Fruit fly (Drosophila melanogaster) whole organism, embryonic: Measurements from ENCODE around the gene Ankle2.

Experiments used
- CG11696 ChIP-seq: fragments of 200-800 bp; sonication (Bioruptor generic); IDR thresholded peaks from 2 replicates; pipeline ENCODE4 v1.3.6; 2022; ENCODE audit warnings: missing biosample characterization, missing genetic modification characterization
- CG13287 ChIP-seq: fragments of 200-800 bp; sonication (Bioruptor generic); IDR thresholded peaks from 2 replicates; pipeline ENCODE4 v1.3.6; 2022; ENCODE audit warnings: missing biosample characterization, missing genetic modification characterization; ENCODE audit not compliant: partially characterized antibody
- CG14710 ChIP-seq: fragments of 200-800 bp; sonication (Bioruptor generic); optimal IDR thresholded peaks from 3 replicates; lab custom pipeline; 2019; ENCODE audit warnings: missing biosample characterization, mild to moderate bottlenecking, missing genetic modification characterization, moderate library complexity
- CG1529 ChIP-seq: fragments of 200-800 bp; sonication (Bioruptor generic); optimal IDR thresholded peaks from 3 replicates; lab custom pipeline; 2018; ENCODE audit warnings: missing biosample characterization, missing genetic modification characterization
- CG16813 ChIP-seq: fragments of 200-800 bp; sonication (Bioruptor generic); IDR thresholded peaks from 3 replicates; pipeline ENCODE4 v1.3.6; 2022; ENCODE audit warnings: missing biosample characterization, missing genetic modification characterization; ENCODE audit not compliant: partially characterized antibody
- CG17359 ChIP-seq: fragments of 200-800 bp; sonication (Bioruptor generic); optimal IDR thresholded peaks from 3 replicates; lab custom pipeline; 2018; ENCODE audit warnings: missing biosample characterization, mild to moderate bottlenecking, missing genetic modification characterization, moderate library complexity
- CG1792 ChIP-seq: fragments of 200-800 bp; sonication (Bioruptor generic); optimal IDR thresholded peaks from 2 replicates; lab custom pipeline; 2016; ENCODE audit warnings: missing biosample characterization, missing genetic modification characterization
- CG4617 ChIP-seq: fragments of 200-800 bp; sonication (Bioruptor generic); optimal IDR thresholded peaks from 3 replicates; lab custom pipeline; 2016; ENCODE audit warnings: missing biosample characterization, missing genetic modification characterization, borderline replicate concordance
- CG5180 ChIP-seq: fragments of 200-800 bp; sonication (Bioruptor generic); optimal IDR thresholded peaks from 3 replicates; lab custom pipeline; 2017; ENCODE audit warnings: missing biosample characterization, missing genetic modification characterization, mild to moderate bottlenecking, moderate library complexity, missing genetic modification reagents
- CG6254 ChIP-seq: fragments of 200-800 bp; sonication (Bioruptor generic); optimal IDR thresholded peaks from 3 replicates; lab custom pipeline; 2017; ENCODE audit warnings: mild to moderate bottlenecking, missing biosample characterization, missing genetic modification reagents, missing genetic modification characterization
- CG7745 ChIP-seq: fragments of 200-800 bp; sonication (Bioruptor generic); optimal IDR thresholded peaks from 2 replicates; lab custom pipeline; 2018; ENCODE audit warnings: missing biosample characterization, mild to moderate bottlenecking, missing genetic modification characterization, moderate library complexity
- CG8359 ChIP-seq: fragments of 200-800 bp; sonication (Bioruptor generic); optimal IDR thresholded peaks from 2 replicates; lab custom pipeline; 2017; ENCODE audit warnings: missing biosample characterization, mild to moderate bottlenecking, missing genetic modification characterization, borderline replicate concordance
- Chrac-16 ChIP-seq: fragments of 200-800 bp; sonication (Bioruptor generic); optimal IDR thresholded peaks from 3 replicates; lab custom pipeline; 2016; ENCODE audit warnings: missing biosample characterization, missing genetic modification characterization
- Dll ChIP-seq: fragments of 200-800 bp; sonication (Bioruptor generic); IDR thresholded peaks from 4 replicates; pipeline ENCODE4 v1.3.6; 2022; ENCODE audit warnings: missing biosample characterization, missing genetic modification characterization; ENCODE audit not compliant: partially characterized antibody
- Dp ChIP-seq: fragments of 200-800 bp; sonication (Bioruptor generic); optimal IDR thresholded peaks from 2 replicates; lab custom pipeline; 2018; ENCODE audit warnings: missing biosample characterization, mild to moderate bottlenecking, missing genetic modification characterization, moderate library complexity
- Elba2 ChIP-seq: fragments of 200-800 bp; sonication (Bioruptor generic); optimal IDR thresholded peaks from 3 replicates; lab custom pipeline; 2016; ENCODE audit warnings: missing biosample characterization, missing genetic modification characterization
- Mad ChIP-seq: fragments of 200-800 bp; sonication (Bioruptor generic); optimal IDR thresholded peaks from 2 replicates; lab custom pipeline; 2016; ENCODE audit warnings: missing biosample characterization, missing genetic modification characterization
- Oaz ChIP-seq: fragments of 200-800 bp; sonication (Bioruptor generic); IDR thresholded peaks from 2 replicates; pipeline ENCODE4 v1.3.6; 2022; ENCODE audit warnings: missing biosample characterization, missing genetic modification characterization
- Stat92E ChIP-seq, 3 experiments: fragments of >200 bp in 2 of 3; fragments of 200-800 bp in 1 of 3; sonication (Bioruptor generic) in 1 of 3; optimal IDR thresholded peaks; 2 replicates each; lab custom pipeline; 2017 to 2019; ENCODE audit warnings: missing biosample characterization in 3 of 3, missing genetic modification characterization in 3 of 3, mild to moderate bottlenecking in 1 of 3, moderate library complexity in 1 of 3
- Trl ChIP-seq, 3 experiments: fragments of >200 bp in 2 of 3; fragments of 200-800 bp in 1 of 3; sonication (Bioruptor generic) in 1 of 3; optimal IDR thresholded peaks; 2 replicates in 1 of 3; 3 replicates in 2 of 3; lab custom pipeline; 2016 to 2017; ENCODE audit warnings: missing biosample characterization in 1 of 3, missing genetic modification characterization in 1 of 3
- Usf ChIP-seq: fragments of 200-800 bp; sonication (Bioruptor generic); optimal IDR thresholded peaks from 2 replicates; lab custom pipeline; 2017; ENCODE audit warnings: missing genotype, missing biosample characterization, missing genetic modification characterization
- al ChIP-seq: fragments of 200-800 bp; sonication (Bioruptor generic); IDR thresholded peaks from 2 replicates; pipeline ENCODE4 v1.3.6; 2022; ENCODE audit warnings: missing biosample characterization, missing genetic modification characterization
- ato ChIP-seq: fragments of 200-800 bp; sonication (Bioruptor generic); IDR thresholded peaks from 2 replicates; pipeline ENCODE4 v1.3.6; 2022; ENCODE audit warnings: missing biosample characterization, missing genetic modification characterization; ENCODE audit not compliant: partially characterized antibody
- bab2 ChIP-seq: fragments of 200-800 bp; sonication (Bioruptor generic); optimal IDR thresholded peaks from 2 replicates; lab custom pipeline; 2016; ENCODE audit warnings: missing biosample characterization, missing genetic modification characterization
- bbx ChIP-seq: fragments of 200-800 bp; sonication (Bioruptor generic); IDR thresholded peaks from 2 replicates; pipeline ENCODE4 v1.3.6; 2022; ENCODE audit warnings: missing biosample characterization, missing genetic modification characterization; ENCODE audit not compliant: partially characterized antibody
- bcd ChIP-seq: fragments of 200-800 bp; sonication (Bioruptor generic); optimal IDR thresholded peaks from 2 replicates; lab custom pipeline; 2017; ENCODE audit warnings: missing biosample characterization, mild to moderate bottlenecking, missing genetic modification characterization
- cg ChIP-seq: fragments of 200-800 bp; sonication (Bioruptor generic); optimal IDR thresholded peaks from 3 replicates; lab custom pipeline; 2019; ENCODE audit warnings: missing biosample characterization, mild to moderate bottlenecking, missing genetic modification characterization, moderate library complexity
- chm ChIP-seq: fragments of 200-800 bp; sonication (Bioruptor generic); IDR thresholded peaks from 2 replicates; pipeline ENCODE4 v1.3.6; 2022; ENCODE audit warnings: missing biosample characterization, missing genetic modification characterization
- cwo ChIP-seq: fragments of 200-800 bp; sonication (Bioruptor generic); optimal IDR thresholded peaks from 3 replicates; lab custom pipeline; 2017; ENCODE audit warnings: missing biosample characterization, missing genetic modification characterization, mild to moderate bottlenecking, moderate library complexity, missing genetic modification reagents
- en ChIP-seq: fragments of 200-800 bp; sonication (Bioruptor generic); optimal IDR thresholded peaks from 2 replicates; lab custom pipeline; 2016; ENCODE audit warnings: missing biosample characterization, missing genetic modification characterization
- fd64A ChIP-seq: fragments of 200-800 bp; sonication (Bioruptor generic); optimal IDR thresholded peaks from 3 replicates; lab custom pipeline; 2018; ENCODE audit warnings: missing biosample characterization, mild to moderate bottlenecking, missing genetic modification characterization
- gcm ChIP-seq: fragments of 200-800 bp; sonication (Bioruptor generic); optimal IDR thresholded peaks from 2 replicates; lab custom pipeline; 2019; ENCODE audit warnings: missing biosample characterization, mild to moderate bottlenecking, missing genetic modification characterization, moderate library complexity
- hbn ChIP-seq: fragments of 200-800 bp; sonication (Bioruptor generic); IDR thresholded peaks from 2 replicates; pipeline ENCODE4 v1.3.6; 2022; ENCODE audit warnings: missing biosample characterization, missing genetic modification characterization; ENCODE audit not compliant: partially characterized antibody
- jumu ChIP-seq: fragments of 200-800 bp; sonication (Bioruptor generic); optimal IDR thresholded peaks from 3 replicates; lab custom pipeline; 2016; ENCODE audit warnings: missing biosample characterization, missing genetic modification characterization
- lab ChIP-seq: fragments of 200-800 bp; sonication (Bioruptor generic); optimal IDR thresholded peaks from 3 replicates; lab custom pipeline; 2017; ENCODE audit warnings: missing biosample characterization, missing genetic modification characterization, mild to moderate bottlenecking, moderate library complexity, missing genetic modification reagents
- luna ChIP-seq: fragments of 200-800 bp; sonication (Bioruptor generic); optimal IDR thresholded peaks from 2 replicates; lab custom pipeline; 2016; ENCODE audit warnings: missing biosample characterization, missing genetic modification characterization
- mam ChIP-seq: fragments of 200-800 bp; sonication (Bioruptor generic); optimal IDR thresholded peaks from 3 replicates; lab custom pipeline; 2016; ENCODE audit warnings: missing biosample characterization, missing genetic modification characterization
- mirr ChIP-seq: fragments of 200-800 bp; sonication (Bioruptor generic); optimal IDR thresholded peaks from 3 replicates; lab custom pipeline; 2018; ENCODE audit warnings: missing biosample characterization, mild to moderate bottlenecking, missing genetic modification characterization
- pb ChIP-seq: fragments of 200-800 bp; sonication (Bioruptor generic); optimal IDR thresholded peaks from 3 replicates; lab custom pipeline; 2016; ENCODE audit warnings: missing biosample characterization, missing genetic modification characterization
- pfk ChIP-seq: fragments of 200-800 bp; sonication (Bioruptor generic); optimal IDR thresholded peaks from 2 replicates; lab custom pipeline; 2018; ENCODE audit warnings: missing biosample characterization, mild to moderate bottlenecking, missing genetic modification characterization, moderate library complexity
- pros ChIP-seq: fragments of 200-800 bp; sonication (Bioruptor generic); optimal IDR thresholded peaks from 3 replicates; lab custom pipeline; 2019; ENCODE audit warnings: missing biosample characterization, mild to moderate bottlenecking, missing genetic modification characterization, moderate library complexity
- salm ChIP-seq: fragments of 200-800 bp; sonication (Bioruptor generic); optimal IDR thresholded peaks from 2 replicates; lab custom pipeline; 2018; ENCODE audit warnings: missing biosample characterization, mild to moderate bottlenecking, missing genetic modification characterization
- sc ChIP-seq, 3 experiments: fragments of >200 bp in 2 of 3; fragments of 200-800 bp in 1 of 3; sonication (Bioruptor generic) in 1 of 3; optimal IDR thresholded peaks; 2 replicates in 2 of 3; 3 replicates in 1 of 3; lab custom pipeline; 2017; ENCODE audit warnings: mild to moderate bottlenecking in 1 of 3, missing biosample characterization in 1 of 3, missing genetic modification characterization in 1 of 3, missing genetic modification reagents in 1 of 3
- seq ChIP-seq: fragments of 200-800 bp; sonication (Bioruptor generic); IDR thresholded peaks from 2 replicates; pipeline ENCODE4 v1.3.6; 2022; ENCODE audit warnings: missing biosample characterization, missing genetic modification characterization
- sisA ChIP-seq: fragments of 200-800 bp; sonication (Bioruptor generic); IDR thresholded peaks from 2 replicates; pipeline ENCODE4 v1.3.6; 2022; ENCODE audit warnings: missing biosample characterization, missing genetic modification characterization
- toy ChIP-seq: fragments of 200-800 bp; sonication (Bioruptor generic); IDR thresholded peaks from 2 replicates; pipeline ENCODE4 v1.3.6; 2022; ENCODE audit warnings: missing biosample characterization, missing genetic modification characterization
- vnd ChIP-seq: fragments of 200-800 bp; sonication (Bioruptor generic); IDR thresholded peaks from 3 replicates; pipeline ENCODE4 v1.3.6; 2022; ENCODE audit warnings: missing biosample characterization, missing genetic modification characterization; ENCODE audit not compliant: partially characterized antibody

The Ankle2 gene

DNA sequence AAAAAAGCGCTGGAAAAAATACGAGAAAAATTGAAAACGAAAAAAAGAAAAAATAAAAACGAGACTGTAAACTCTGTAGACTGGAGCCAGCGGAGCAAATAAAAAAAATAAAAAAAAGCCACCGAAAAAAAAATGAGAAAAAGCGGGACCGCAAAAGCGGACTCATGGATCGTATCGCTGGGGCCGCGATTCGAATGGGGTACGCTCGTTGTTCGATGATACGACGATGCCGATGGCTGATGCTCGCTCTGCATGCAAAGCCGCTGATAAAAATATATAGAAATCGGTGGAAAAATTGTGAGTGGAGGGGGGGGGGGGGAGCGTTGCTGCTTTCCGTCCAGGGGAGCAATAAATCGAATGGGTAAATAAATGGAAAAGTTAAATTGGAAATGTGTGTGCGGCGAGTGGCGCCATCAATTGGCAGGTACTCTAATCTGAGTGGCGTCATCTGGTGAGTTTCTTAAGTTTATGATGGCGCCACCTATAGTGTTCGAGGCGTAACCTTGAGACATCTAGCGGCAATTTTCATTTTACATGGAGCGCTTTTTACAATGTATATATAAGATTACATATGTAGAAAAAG lies 47.4 kb downstream of the Ankle2 start (continued):
- TF ChIP-seq toy (no peak), CG5180 (GFP tag; lab: Kevin White, UChicago) (peak; percentile 53), lab (GFP tag; lab: Kevin White, UChicago) (peak; percentile 56), CG13287 (no peak), cg (no peak), bab2 (GFP tag; lab: Kevin White, UChicago) (peak; percentile 78), CG11696 (GFP tag; lab: Robert Waterston, UW) (peak; percentile 58), Dll (GFP tag; lab: Robert Waterston, UW) (no peak), al (GFP tag; lab: Robert Waterston, UW) (0 out of 2 replicates have a peak, but pooled peaks have one; percentile 27), mam (GFP tag; lab: Kevin White, UChicago) (peak; percentile 28), Chrac-16 (GFP tag; lab: Kevin White, UChicago) (peak; percentile 73), pfk (GFP tag; lab: Kevin White, UChicago) (no peak), chm (no peak; the same call in 1 of the 2 replicates), CG6254 (GFP tag; lab: Kevin White, UChicago) (no peak), gcm (no peak), Usf (GFP tag; lab: Kevin White, UChicago) (peak; percentile 25), cwo (GFP tag; lab: Kevin White, UChicago) (no peak), CG16813 (GFP tag; lab: Robert Waterston, UW) (no peak), Mad (GFP tag; lab: Kevin White, UChicago) (no peak), bcd (GFP tag; lab: Kevin White, UChicago) (peak; percentile 70), hbn (no peak), CG1529 (GFP tag; lab: Kevin White, UChicago) (no peak), seq (GFP tag; lab: Robert Waterston, UW) (no peak), fd64A (GFP tag; lab: Kevin White, UChicago) (no peak), jumu (peak; percentile 63), sisA (GFP tag; lab: Robert Waterston, UW) (peak; percentile 88), Dp (GFP tag; lab: Kevin White, UChicago) (no peak), vnd (GFP tag; lab: Robert Waterston, UW) (no peak), mirr (GFP tag; lab: Kevin White, UChicago) (peak; percentile 29), Oaz (GFP tag; lab: Robert Waterston, UW) (peak; percentile 65), ato (GFP tag; lab: Robert Waterston, UW) (no peak), luna (GFP tag; lab: Kevin White, UChicago) (no peak), pb (GFP tag; lab: Kevin White, UChicago) (peak; percentile 57), CG7745 (no peak), CG1792 (GFP tag; lab: Kevin White, UChicago) (no peak), Stat92E (GFP tag; optimal IDR thresholded peaks at IDR 0.05; lab: Kevin White, UChicago) (no peak), en (no peak), Trl (optimal IDR thresholded peaks at IDR 0.05; lab: Kevin White, UChicago) (no peak), Trl (GFP tag; optimal IDR thresholded peaks at IDR 0.05; lab: Kevin White, UChicago) (peak; percentile 56), CG8359 (GFP tag; lab: Kevin White, UChicago) (peak; percentile 29), pros (GFP tag; lab: Kevin White, UChicago) (no peak), Elba2 (GFP tag; lab: Kevin White, UChicago) (peak; percentile 9), CG14710 (no peak), sc (optimal IDR thresholded peaks at IDR 0.05; lab: Kevin White, UChicago) (no peak), sc (GFP tag; optimal IDR thresholded peaks at IDR 0.05; lab: Kevin White, UChicago) (peak; percentile 38), salm (tag; lab: Kevin White, UChicago) (no peak), CG17359 (tag; lab: Kevin White, UChicago) (peak; percentile 57), bbx (GFP tag; lab: Robert Waterston, UW) (no peak; the same call in 1 of the 2 replicates), CG4617 (GFP tag; lab: Kevin White, UChicago) (peak; percentile 19)
